Fruit fly (Drosophila melanogaster): Measurements from ENCODE around the gene Dora.
A peak's percentile ranks its signal among the peaks of the same experiment; 100 is the strongest.

- peak; percentile 7 for TF ChIP-seq CG14655 (GFP tag; optimal IDR thresholded peaks at IDR 0.05)
- peak; percentile 2 for TF ChIP-seq CG15710 (tag; optimal IDR thresholded peaks at IDR 0.05)
- TF ChIP-seq CG8159 (tag; optimal IDR thresholded peaks at IDR 0.05) = peak; percentile 3
- TF ChIP-seq CG12605 (GFP tag; IDR thresholded peaks at IDR 0.05) = no peak
- no peak for TF ChIP-seq Snoo (tag; optimal IDR thresholded peaks at IDR 0.05)
- peak; percentile 26 for TF ChIP-seq gl (tag; optimal IDR thresholded peaks at IDR 0.05)
- no peak for TF ChIP-seq rn (GFP tag; IDR thresholded peaks at IDR 0.05)
- no peak for TF ChIP-seq CG13204 (GFP tag; optimal IDR thresholded peaks at IDR 0.05)
- TF ChIP-seq Pif1A (GFP tag; optimal IDR thresholded peaks at IDR 0.05) = peak; percentile 36
- TF ChIP-seq CG32121 (GFP tag; IDR thresholded peaks at IDR 0.05) = peak; percentile 13; the same call in 1 of the 2 replicates
- no peak for TF ChIP-seq CG17806 (tag; optimal IDR thresholded peaks at IDR 0.05)
- TF ChIP-seq fd96Ca (GFP tag; IDR thresholded peaks at IDR 0.05) = no peak
- no peak for TF ChIP-seq CG8301 (tag; optimal IDR thresholded peaks at IDR 0.05)
- TF ChIP-seq EcR (GFP tag; optimal IDR thresholded peaks at IDR 0.05) = no peak
These were observed 24.7 kb upstream of the Dora start for dm6 chrX:18838929-18839576.

Measured in whole organism, pupa.